Fruit fly (Drosophila melanogaster) whole organism, adult: Measurements from ENCODE around the gene CG32679.

Experiments
- CG11617 ChIP-seq: fragments of 200-800 bp; sonication (Bioruptor generic); optimal IDR thresholded peaks from 2 replicates; lab custom pipeline; 2017; ENCODE audit warnings: mild to moderate bottlenecking, missing biosample characterization, missing genetic modification reagents, missing genetic modification characterization
- CG12768 ChIP-seq: fragments of 200-800 bp; sonication (Bioruptor generic); optimal IDR thresholded peaks from 2 replicates; lab custom pipeline; 2017; ENCODE audit warnings: missing biosample characterization, missing genetic modification characterization, mild to moderate bottlenecking, moderate library complexity, missing genetic modification reagents
- CG14711 ChIP-seq: fragments of 200-800 bp; sonication (Bioruptor generic); optimal IDR thresholded peaks from 2 replicates; lab custom pipeline; 2018; ENCODE audit warnings: missing biosample characterization, mild to moderate bottlenecking, missing genetic modification characterization, moderate library complexity
- CG1620 ChIP-seq: fragments of 200-800 bp; sonication (Bioruptor generic); optimal IDR thresholded peaks from 2 replicates; lab custom pipeline; 2016; ENCODE audit warnings: missing biosample characterization, missing genetic modification characterization
- CG33017 ChIP-seq: fragments of 200-800 bp; sonication (Bioruptor generic); optimal IDR thresholded peaks from 2 replicates; lab custom pipeline; 2018; ENCODE audit warnings: missing biosample characterization, mild to moderate bottlenecking, missing genetic modification characterization, moderate library complexity
- CG5204 ChIP-seq: fragments of 200-800 bp; sonication (Bioruptor generic); optimal IDR thresholded peaks from 2 replicates; lab custom pipeline; 2016; ENCODE audit warnings: missing biosample characterization, missing genetic modification characterization
- CG7045 ChIP-seq: fragments of 200-800 bp; sonication (Bioruptor generic); optimal IDR thresholded peaks from 2 replicates; lab custom pipeline; 2017; ENCODE audit warnings: missing biosample characterization, mild to moderate bottlenecking, missing genetic modification characterization
- CG7101 ChIP-seq: fragments of 200-800 bp; sonication (Bioruptor generic); optimal IDR thresholded peaks from 2 replicates; lab custom pipeline; 2018; ENCODE audit warnings: missing biosample characterization, mild to moderate bottlenecking, missing genetic modification characterization, moderate library complexity
- Clk ChIP-seq: fragments of 200-800 bp; sonication (Bioruptor generic); optimal IDR thresholded peaks from 2 replicates; lab custom pipeline; 2017; ENCODE audit warnings: missing biosample characterization, missing genetic modification characterization
- Crg-1 ChIP-seq: fragments of 200-800 bp; sonication (Bioruptor generic); optimal IDR thresholded peaks from 2 replicates; lab custom pipeline; 2016; ENCODE audit warnings: missing biosample characterization, missing genetic modification characterization
- Hr96 ChIP-seq: fragments of 200-800 bp; sonication (Bioruptor generic); optimal IDR thresholded peaks from 2 replicates; lab custom pipeline; 2016; ENCODE audit warnings: missing biosample characterization, missing genetic modification characterization
- Mnt ChIP-seq: fragments of 200-800 bp; sonication (Bioruptor generic); optimal IDR thresholded peaks from 2 replicates; lab custom pipeline; 2016; ENCODE audit warnings: missing biosample characterization, mild to moderate bottlenecking, missing genetic modification characterization
- bab1 ChIP-seq: fragments of 200-800 bp; sonication (Bioruptor generic); optimal IDR thresholded peaks from 3 replicates; lab custom pipeline; 2019; ENCODE audit warnings: missing biosample characterization, mild to moderate bottlenecking, missing genetic modification characterization, moderate library complexity
- cic ChIP-seq: fragments of 200-800 bp; sonication (Bioruptor generic); optimal IDR thresholded peaks from 2 replicates; lab custom pipeline; 2017; ENCODE audit warnings: missing biosample characterization, mild to moderate bottlenecking, missing genetic modification characterization, moderate library complexity
- cnc ChIP-seq, 2 experiments: fragments of >200 bp; optimal IDR thresholded peaks; 2 replicates each; lab custom pipeline; 2017
- kay ChIP-seq: fragments of 200-800 bp; sonication (Bioruptor generic); peaks from one replicate; lab custom pipeline; 2016; ENCODE audit warnings: missing biosample characterization, missing genetic modification characterization, borderline replicate concordance
- ovo ChIP-seq: fragments of 200-800 bp; sonication (Bioruptor generic); optimal IDR thresholded peaks from 2 replicates; lab custom pipeline; 2016; ENCODE audit warnings: missing biosample characterization, missing genetic modification characterization
- pad ChIP-seq: fragments of 200-800 bp; sonication (Bioruptor generic); optimal IDR thresholded peaks from 3 replicates; lab custom pipeline; 2017; ENCODE audit warnings: missing biosample characterization, missing genetic modification characterization, mild to moderate bottlenecking, moderate library complexity, missing genetic modification reagents
- tj ChIP-seq: fragments of 200-800 bp; sonication (Bioruptor generic); optimal IDR thresholded peaks from 3 replicates; lab custom pipeline; 2017; ENCODE audit warnings: missing biosample characterization, mild to moderate bottlenecking, missing genetic modification characterization, moderate library complexity
- toe ChIP-seq: fragments of 200-800 bp; sonication (Bioruptor generic); optimal IDR thresholded peaks from 2 replicates; lab custom pipeline; 2016; ENCODE audit warnings: missing biosample characterization, missing genetic modification characterization

The CG32679 gene

dm6 chrX:10367372-10367771 lies at the start of gene CG32679:
CG32679 (minus strand) TSS chrX:10367472.
- TF ChIP-seq Hr96 (GFP tag; lab: Kevin White, UChicago) (no peak), CG12768 (GFP tag; lab: Kevin White, UChicago) (no peak), Crg-1 (GFP tag; lab: Kevin White, UChicago) (no peak), CG7045 (GFP tag; lab: Kevin White, UChicago) (no peak), CG14711 (no peak), cnc (optimal IDR thresholded peaks at IDR 0.05; lab: Kevin White, UChicago) (no peak), tj (GFP tag; lab: Kevin White, UChicago) (no peak), bab1 (no peak), CG7101 (tag; lab: Kevin White, UChicago) (no peak), toe (no peak), CG33017 (no peak), CG11617 (GFP tag; lab: Kevin White, UChicago) (no peak), CG5204 (no peak), pad (GFP tag; lab: Kevin White, UChicago) (no peak), ovo (GFP tag; lab: Kevin White, UChicago) (no peak), cic (GFP tag; lab: Kevin White, UChicago) (no peak)

DNA sequence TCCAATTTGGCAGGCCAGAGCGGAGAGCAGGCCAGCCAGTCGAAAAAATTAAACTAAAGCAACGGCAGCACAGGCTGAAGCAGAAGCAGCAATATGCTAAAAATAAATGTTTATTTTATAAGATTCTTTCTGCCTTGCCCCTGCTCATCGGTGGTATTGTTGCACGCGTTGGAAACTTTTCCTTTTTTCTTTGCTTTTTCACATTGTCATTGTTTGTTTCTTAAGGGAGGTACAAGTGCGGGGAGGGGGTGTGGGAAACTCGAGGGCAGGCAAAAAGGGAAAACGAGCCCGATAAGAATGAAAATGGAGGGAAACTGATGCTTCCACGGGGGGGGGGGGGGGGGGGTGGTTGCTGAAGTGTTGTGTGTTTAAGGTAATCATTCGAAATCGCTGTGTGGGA lies 31.7 kb upstream of the CG32679 start:
- no peak for TF ChIP-seq CG11617 (GFP tag; lab: Kevin White, UChicago)

- TF ChIP-seq Mnt (GFP tag; lab: Kevin White, UChicago) (no peak), tj (GFP tag; lab: Kevin White, UChicago) (no peak), kay (GFP tag; lab: Kevin White, UChicago) (peak; percentile 67), bab1 (no peak), Clk (GFP tag; lab: Kevin White, UChicago) (no peak), CG7101 (tag; lab: Kevin White, UChicago) (no peak), cnc (optimal IDR thresholded peaks at IDR 0.05; lab: Kevin White, UChicago) (no peak)
These were observed 30.4 kb upstream of the CG32679 start for dm6 chrX:10397514-10398133.

DNA sequence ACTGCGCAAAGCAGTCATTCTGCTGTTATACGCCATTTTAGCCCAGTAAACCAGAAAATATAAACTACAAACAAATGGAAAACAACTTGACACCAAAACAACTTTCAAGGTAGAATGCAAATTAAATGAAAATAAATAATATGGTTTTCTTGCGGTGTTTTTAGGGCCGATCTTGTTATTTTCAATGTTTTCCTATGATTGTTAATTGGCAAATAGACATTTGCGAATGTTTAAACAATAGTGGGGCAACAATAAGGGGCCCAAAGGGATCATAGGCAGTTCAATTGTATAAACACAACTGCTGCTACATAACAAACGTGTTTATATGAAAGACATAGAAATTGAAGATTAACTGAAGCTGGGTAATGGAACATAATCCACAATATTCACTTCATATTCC lies 29.6 kb upstream of the CG32679 start:
- no peak for TF ChIP-seq CG14711
- TF ChIP-seq CG12768 (GFP tag; lab: Kevin White, UChicago): no peak
- no peak for TF ChIP-seq tj (GFP tag; lab: Kevin White, UChicago)
- no peak for TF ChIP-seq CG5204
- TF ChIP-seq CG7101 (tag; lab: Kevin White, UChicago): no peak
- TF ChIP-seq CG33017: no peak
- TF ChIP-seq Clk (GFP tag; lab: Kevin White, UChicago): no peak
- no peak for TF ChIP-seq Crg-1 (GFP tag; lab: Kevin White, UChicago)
- no peak for TF ChIP-seq bab1
- no peak for TF ChIP-seq pad (GFP tag; lab: Kevin White, UChicago)
- TF ChIP-seq cnc (optimal IDR thresholded peaks at IDR 0.05; lab: Kevin White, UChicago): no peak
- TF ChIP-seq CG11617 (GFP tag; lab: Kevin White, UChicago): no peak
- TF ChIP-seq CG7045 (GFP tag; lab: Kevin White, UChicago): no peak
- TF ChIP-seq Hr96 (GFP tag; lab: Kevin White, UChicago): no peak
- TF ChIP-seq cic (GFP tag; lab: Kevin White, UChicago): no peak
- no peak for TF ChIP-seq toe
- TF ChIP-seq Mnt (GFP tag; lab: Kevin White, UChicago): no peak
- no peak for TF ChIP-seq kay (GFP tag; lab: Kevin White, UChicago)

dm6 chrX:10387672-10388071 lies 20.4 kb upstream of the CG32679 start:
- peak; percentile 2 for TF ChIP-seq bab1
- no peak for TF ChIP-seq tj (GFP tag; lab: Kevin White, UChicago)
- TF ChIP-seq CG7101 (tag; lab: Kevin White, UChicago): peak; percentile 13
- peak; percentile 20 for TF ChIP-seq CG14711

dm6 chrX:10386810-10387340 lies 19.6 kb upstream of the CG32679 start:
- TF ChIP-seq kay (GFP tag; lab: Kevin White, UChicago) (peak; percentile 7), CG14711 (no peak)

DNA sequence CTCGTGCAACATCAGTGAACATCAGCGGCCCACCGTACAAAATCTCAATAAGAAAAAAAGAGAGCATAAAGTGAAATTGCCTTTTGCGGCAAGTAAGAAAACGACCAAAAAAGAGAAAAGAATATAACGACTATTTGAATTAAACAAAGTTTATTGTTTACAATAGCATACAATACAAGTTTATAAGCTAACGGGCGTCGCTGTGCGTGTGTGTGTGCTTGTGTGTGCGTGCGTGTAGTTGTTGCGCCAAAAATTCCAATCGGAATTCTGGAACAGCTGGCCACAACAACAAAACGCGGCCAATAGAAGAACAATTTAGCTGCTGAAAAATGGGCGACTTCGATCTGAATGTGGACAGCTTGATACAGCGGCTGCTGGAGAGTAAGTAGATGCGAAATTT lies 18.9 kb upstream of the CG32679 start:
- no peak for TF ChIP-seq CG14711
- peak; percentile 70 for TF ChIP-seq kay (GFP tag; lab: Kevin White, UChicago)
- TF ChIP-seq CG7045 (GFP tag; lab: Kevin White, UChicago): no peak
- TF ChIP-seq CG12768 (GFP tag; lab: Kevin White, UChicago): no peak
- no peak for TF ChIP-seq Hr96 (GFP tag; lab: Kevin White, UChicago)

dm6 chrX:10385757-10386156 lies 18.5 kb upstream of the CG32679 start, which contains the start of the genes Psf3 and flw:
Psf3 (minus strand) TSS chrX:10385861.
flw (plus strand) TSS chrX:10385960.
- TF ChIP-seq toe (peak; percentile 31), CG33017 (no peak), Clk (GFP tag; lab: Kevin White, UChicago) (no peak), cic (GFP tag; lab: Kevin White, UChicago) (peak; percentile 10), pad (GFP tag; lab: Kevin White, UChicago) (peak; percentile 45), cnc (optimal IDR thresholded peaks at IDR 0.05; lab: Kevin White, UChicago) (no peak), CG7045 (GFP tag; lab: Kevin White, UChicago) (no peak), CG1620 (GFP tag; lab: Kevin White, UChicago) (peak; percentile 74), CG5204 (no peak), CG12768 (GFP tag; lab: Kevin White, UChicago) (peak; percentile 31), CG7101 (tag; lab: Kevin White, UChicago) (peak; percentile 37), tj (GFP tag; lab: Kevin White, UChicago) (no peak), bab1 (peak; percentile 26), Mnt (GFP tag; lab: Kevin White, UChicago) (no peak), ovo (GFP tag; lab: Kevin White, UChicago) (peak; percentile 51), kay (GFP tag; lab: Kevin White, UChicago) (no peak), CG14711 (peak; percentile 8), Crg-1 (GFP tag; lab: Kevin White, UChicago) (peak; percentile 39), CG11617 (GFP tag; lab: Kevin White, UChicago) (no peak), Hr96 (GFP tag; lab: Kevin White, UChicago) (no peak)
